Fruit fly (Drosophila melanogaster) whole organism, embryonic: ENCODE data around the gene CRAT.

Source experiments
- ATbp ChIP-seq: fragments of 200-800 bp; sonication (Bioruptor generic); optimal IDR thresholded peaks from 2 replicates; lab custom pipeline; 2017; ENCODE audit warnings: missing biosample characterization, mild to moderate bottlenecking, missing genetic modification characterization, missing genetic modification reagents
- B-H1 ChIP-seq: fragments of 200-800 bp; sonication (Bioruptor generic); IDR thresholded peaks from 3 replicates; pipeline ENCODE4 v1.3.6; 2022; ENCODE audit warnings: missing biosample characterization, missing genetic modification characterization
- Blimp-1 ChIP-seq: fragments of 200-800 bp; sonication (Bioruptor generic); optimal IDR thresholded peaks from 3 replicates; lab custom pipeline; 2018; ENCODE audit warnings: missing biosample characterization, missing genetic modification characterization, mild to moderate bottlenecking, moderate library complexity, missing genetic modification reagents
- C15 ChIP-seq: fragments of 200-800 bp; sonication (Bioruptor generic); IDR thresholded peaks from 3 replicates; pipeline ENCODE4 v1.3.6; 2022; ENCODE audit warnings: missing biosample characterization, missing genetic modification characterization
- CG10267 ChIP-seq: fragments of 200-800 bp; sonication (Bioruptor generic); optimal IDR thresholded peaks from 2 replicates; lab custom pipeline; 2018; ENCODE audit warnings: missing biosample characterization, mild to moderate bottlenecking, missing genetic modification characterization, moderate library complexity
- CG10321 ChIP-seq: fragments of 200-800 bp; sonication (Bioruptor generic); IDR thresholded peaks from 2 replicates; pipeline ENCODE4 v1.3.6; 2022; ENCODE audit warnings: missing biosample characterization, missing genetic modification characterization
- CG11247 ChIP-seq: fragments of 200-800 bp; sonication (Bioruptor generic); IDR thresholded peaks from 2 replicates; pipeline ENCODE4 v1.3.6; 2022; ENCODE audit warnings: missing biosample characterization, missing genetic modification characterization
- CG11696 ChIP-seq: fragments of 200-800 bp; sonication (Bioruptor generic); IDR thresholded peaks from 2 replicates; pipeline ENCODE4 v1.3.6; 2022; ENCODE audit warnings: missing biosample characterization, missing genetic modification characterization
- CG15479 ChIP-seq: fragments of 200-800 bp; sonication (Bioruptor generic); optimal IDR thresholded peaks from 3 replicates; lab custom pipeline; 2019; ENCODE audit warnings: missing biosample characterization, mild to moderate bottlenecking, missing genetic modification characterization, moderate library complexity
- CG15601 ChIP-seq: fragments of 200-800 bp; sonication (Bioruptor generic); optimal IDR thresholded peaks from 3 replicates; lab custom pipeline; 2019; ENCODE audit warnings: missing biosample characterization, mild to moderate bottlenecking, missing genetic modification characterization, moderate library complexity
- CG15696 ChIP-seq: fragments of 200-800 bp; sonication (Bioruptor generic); optimal IDR thresholded peaks from 2 replicates; lab custom pipeline; 2019; ENCODE audit warnings: missing biosample characterization, mild to moderate bottlenecking, missing genetic modification characterization, moderate library complexity
- CG17612 ChIP-seq: fragments of 200-800 bp; sonication (Bioruptor generic); IDR thresholded peaks from 2 replicates; pipeline ENCODE4 v1.3.6; 2022; ENCODE audit warnings: missing biosample characterization, missing genetic modification characterization
- CG17829 ChIP-seq: fragments of 200-800 bp; optimal IDR thresholded peaks from 2 replicates; lab custom pipeline; 2019; ENCODE audit warnings: missing biosample characterization, mild to moderate bottlenecking, missing genetic modification characterization, moderate library complexity
- CG18599 ChIP-seq: fragments of 200-800 bp; sonication (Bioruptor generic); optimal IDR thresholded peaks from 3 replicates; lab custom pipeline; 2017; ENCODE audit warnings: missing biosample characterization, missing genetic modification characterization, mild to moderate bottlenecking, moderate library complexity, missing genetic modification reagents
- CG2678 ChIP-seq: fragments of 200-800 bp; sonication (Bioruptor generic); optimal IDR thresholded peaks from 3 replicates; lab custom pipeline; 2019; ENCODE audit warnings: missing biosample characterization, mild to moderate bottlenecking, missing genetic modification characterization, moderate library complexity
- CG3065 ChIP-seq: fragments of 200-800 bp; sonication (Bioruptor generic); optimal IDR thresholded peaks from 2 replicates; lab custom pipeline; 2016; ENCODE audit warnings: missing biosample characterization, missing genetic modification characterization
- CG31365 ChIP-seq: fragments of 200-800 bp; sonication (Bioruptor generic); optimal IDR thresholded peaks from 2 replicates; lab custom pipeline; 2018; ENCODE audit warnings: missing biosample characterization, mild to moderate bottlenecking, missing genetic modification characterization
- CG33557 ChIP-seq: fragments of 200-800 bp; sonication (Bioruptor generic); optimal IDR thresholded peaks from 2 replicates; lab custom pipeline; 2019; ENCODE audit warnings: missing biosample characterization, mild to moderate bottlenecking, missing genetic modification characterization, moderate library complexity
- CG3838 ChIP-seq: fragments of 200-800 bp; sonication (Bioruptor generic); optimal IDR thresholded peaks from 3 replicates; lab custom pipeline; 2016; ENCODE audit warnings: missing biosample characterization, missing genetic modification characterization
- CG4730 ChIP-seq: fragments of 200-800 bp; sonication (Bioruptor generic); IDR thresholded peaks from 2 replicates; pipeline ENCODE4 v1.3.6; 2022; ENCODE audit warnings: missing biosample characterization, missing genetic modification characterization
- CG5245 ChIP-seq: fragments of 200-800 bp; sonication (Bioruptor generic); optimal IDR thresholded peaks from 3 replicates; lab custom pipeline; 2016; ENCODE audit warnings: missing biosample characterization, missing genetic modification characterization
- CG6854 ChIP-seq: fragments of 200-800 bp; sonication (Bioruptor generic); optimal IDR thresholded peaks from 3 replicates; lab custom pipeline; 2017; ENCODE audit warnings: missing biosample characterization, mild to moderate bottlenecking, missing genetic modification characterization
- CG7839 ChIP-seq: fragments of 200-800 bp; sonication (Bioruptor generic); optimal IDR thresholded peaks from 3 replicates; lab custom pipeline; 2018; ENCODE audit warnings: missing biosample characterization, mild to moderate bottlenecking, missing genetic modification characterization, moderate library complexity
- CG9817 ChIP-seq: fragments of 200-800 bp; sonication (Bioruptor generic); optimal IDR thresholded peaks from 2 replicates; lab custom pipeline; 2018; ENCODE audit warnings: missing biosample characterization, mild to moderate bottlenecking, missing genetic modification characterization, moderate library complexity
- Dfd ChIP-seq, 2 experiments: fragments of >200 bp; optimal IDR thresholded peaks; 2 replicates each; lab custom pipeline; 2017; ENCODE audit warnings: missing biosample characterization in 2 of 2, missing genetic modification characterization in 2 of 2
- Doc2 ChIP-seq: fragments of 200-800 bp; sonication (Bioruptor generic); IDR thresholded peaks from 2 replicates; pipeline ENCODE4 v1.3.6; 2022; ENCODE audit warnings: missing biosample characterization, missing genetic modification characterization
- HLHmδ ChIP-seq: fragments of 200-800 bp; sonication (Bioruptor generic); optimal IDR thresholded peaks from 2 replicates; lab custom pipeline; 2018; ENCODE audit warnings: missing biosample characterization, mild to moderate bottlenecking, missing genetic modification characterization, moderate library complexity
- MTF-1 ChIP-seq: fragments of 200-800 bp; sonication (Bioruptor generic); optimal IDR thresholded peaks from 2 replicates; lab custom pipeline; 2018; ENCODE audit warnings: missing biosample characterization, mild to moderate bottlenecking, missing genetic modification characterization, borderline replicate concordance
- Meics ChIP-seq: fragments of 200-800 bp; sonication (Bioruptor generic); optimal IDR thresholded peaks from 2 replicates; lab custom pipeline; 2017; ENCODE audit warnings: missing biosample characterization, mild to moderate bottlenecking, missing genetic modification characterization
- NFAT ChIP-seq: fragments of 200-800 bp; sonication (Bioruptor generic); IDR thresholded peaks from 2 replicates; pipeline ENCODE4 v1.3.6; 2022; ENCODE audit warnings: missing biosample characterization, missing genetic modification characterization
- Nf-YA ChIP-seq: fragments of 200-800 bp; sonication (Bioruptor generic); IDR thresholded peaks from 2 replicates; pipeline ENCODE4 v1.3.6; 2022; ENCODE audit warnings: missing biosample characterization, missing genetic modification characterization
- Ravus ChIP-seq: fragments of 200-800 bp; sonication (Bioruptor generic); IDR thresholded peaks from 2 replicates; pipeline ENCODE4 v1.3.6; 2022; ENCODE audit warnings: missing biosample characterization, missing genetic modification characterization
- Sin3A ChIP-seq: fragments of >200 bp; optimal IDR thresholded peaks from 2 replicates; lab custom pipeline; 2018
- Sox102F ChIP-seq: fragments of 200-800 bp; sonication (Bioruptor generic); optimal IDR thresholded peaks from 2 replicates; lab custom pipeline; 2018; ENCODE audit warnings: missing biosample characterization, mild to moderate bottlenecking, missing genetic modification characterization, moderate library complexity
- bowl ChIP-seq: fragments of 200-800 bp; sonication (Bioruptor generic); IDR thresholded peaks from 2 replicates; pipeline ENCODE4 v1.3.6; 2022; ENCODE audit warnings: missing biosample characterization, missing genetic modification characterization
- btn ChIP-seq: fragments of 200-800 bp; sonication (Bioruptor generic); optimal IDR thresholded peaks from 2 replicates; lab custom pipeline; 2016; ENCODE audit warnings: missing biosample characterization, missing genetic modification characterization
- cas ChIP-seq: fragments of 200-800 bp; sonication (Bioruptor generic); IDR thresholded peaks from 2 replicates; pipeline ENCODE4 v1.3.6; 2022; ENCODE audit warnings: missing biosample characterization, missing genetic modification characterization
- crp ChIP-seq, 2 experiments: fragments of 200-800 bp; sonication (Bioruptor generic); optimal IDR thresholded peaks; 2 replicates in 1 of 2; 3 replicates in 1 of 2; lab custom pipeline; 2017; ENCODE audit warnings: missing biosample characterization in 2 of 2, missing genetic modification characterization in 2 of 2, mild to moderate bottlenecking in 1 of 2, moderate library complexity in 1 of 2
- dimm ChIP-seq: fragments of 200-800 bp; sonication (Bioruptor generic); IDR thresholded peaks from 2 replicates; pipeline ENCODE4 v1.3.6; 2022; ENCODE audit warnings: missing biosample characterization, missing genetic modification characterization
- ewg ChIP-seq: fragments of 200-800 bp; sonication (Bioruptor generic); optimal IDR thresholded peaks from 3 replicates; lab custom pipeline; 2017; ENCODE audit warnings: mild to moderate bottlenecking, missing biosample characterization, missing genetic modification reagents, missing genetic modification characterization
- fd102C ChIP-seq: fragments of 200-800 bp; sonication (Bioruptor generic); optimal IDR thresholded peaks from 2 replicates; lab custom pipeline; 2018; ENCODE audit warnings: missing biosample characterization, mild to moderate bottlenecking, missing genetic modification characterization, moderate library complexity
- gcm ChIP-seq: fragments of 200-800 bp; sonication (Bioruptor generic); optimal IDR thresholded peaks from 2 replicates; lab custom pipeline; 2019; ENCODE audit warnings: missing biosample characterization, mild to moderate bottlenecking, missing genetic modification characterization, moderate library complexity
- grau ChIP-seq: fragments of 200-800 bp; optimal IDR thresholded peaks from 3 replicates; lab custom pipeline; 2019; ENCODE audit warnings: missing biosample characterization, mild to moderate bottlenecking, missing genetic modification characterization, moderate library complexity
- gsb ChIP-seq: fragments of 200-800 bp; sonication (Bioruptor generic); IDR thresholded peaks from 2 replicates; pipeline ENCODE4 v1.3.6; 2022; ENCODE audit warnings: missing biosample characterization, missing genetic modification characterization
- jing ChIP-seq: fragments of 200-800 bp; sonication (Bioruptor generic); optimal IDR thresholded peaks from 2 replicates; lab custom pipeline; 2018; ENCODE audit warnings: missing biosample characterization, mild to moderate bottlenecking, missing genetic modification characterization
- mld ChIP-seq: fragments of 200-800 bp; sonication (Bioruptor generic); IDR thresholded peaks from 3 replicates; pipeline ENCODE4 v1.3.6; 2022; ENCODE audit warnings: missing biosample characterization, missing genetic modification characterization; ENCODE audit not compliant: partially characterized antibody
- repo ChIP-seq: fragments of 200-800 bp; sonication (Bioruptor generic); optimal IDR thresholded peaks from 2 replicates; lab custom pipeline; 2016; ENCODE audit warnings: missing biosample characterization, missing genetic modification characterization
- row ChIP-seq: fragments of 200-800 bp; sonication (Bioruptor generic); IDR thresholded peaks from 3 replicates; pipeline ENCODE4 v1.3.6; 2022; ENCODE audit warnings: missing biosample characterization, missing genetic modification characterization
- seq ChIP-seq: fragments of 200-800 bp; sonication (Bioruptor generic); IDR thresholded peaks from 2 replicates; pipeline ENCODE4 v1.3.6; 2022; ENCODE audit warnings: missing biosample characterization, missing genetic modification characterization
- sisA ChIP-seq: fragments of 200-800 bp; sonication (Bioruptor generic); IDR thresholded peaks from 2 replicates; pipeline ENCODE4 v1.3.6; 2022; ENCODE audit warnings: missing biosample characterization, missing genetic modification characterization

CRAT gene

DNA sequence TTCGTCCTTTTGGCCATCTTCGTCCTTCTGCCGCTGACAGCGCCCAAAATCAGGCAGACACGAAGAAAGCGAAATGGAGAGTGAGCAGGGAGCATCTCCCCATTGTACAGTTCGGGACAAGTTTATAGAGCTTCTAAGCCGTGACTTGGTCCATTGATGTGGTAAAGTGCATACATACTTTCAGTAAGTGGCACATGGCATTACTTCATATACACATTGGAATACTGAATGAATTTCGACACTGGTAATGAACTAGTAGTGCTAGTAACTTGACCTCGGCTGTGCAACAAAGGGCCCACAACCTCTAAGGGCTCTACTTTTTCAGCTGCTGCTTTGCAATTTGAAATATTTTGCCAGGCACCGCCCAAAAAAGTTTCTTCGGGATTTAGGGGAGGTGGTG lies 40.4 kb upstream of the CRAT start (continued):
- no peak for TF ChIP-seq gsb
- TF ChIP-seq Meics (GFP tag; lab: Kevin White, UChicago): peak; percentile 89
- TF ChIP-seq mld (GFP tag; lab: Robert Waterston, UW): no peak
- peak; percentile 77 for TF ChIP-seq seq (GFP tag; lab: Robert Waterston, UW)
- TF ChIP-seq ewg (GFP tag; lab: Kevin White, UChicago): peak; percentile 44
- peak; percentile 25 for TF ChIP-seq CG5245
- TF ChIP-seq NFAT: peak; percentile 63
- TF ChIP-seq sisA (GFP tag; lab: Robert Waterston, UW): peak; percentile 78
- peak; percentile 55; the same call in 1 of the 2 replicates for TF ChIP-seq dimm (GFP tag; lab: Robert Waterston, UW)
- TF ChIP-seq CG15479 (GFP tag; lab: Kevin White, UChicago): no peak
- peak; percentile 97 for TF ChIP-seq CG18599
- TF ChIP-seq MTF-1 (GFP tag; lab: Kevin White, UChicago): peak; percentile 8
- TF ChIP-seq CG31365: peak; percentile 60
- TF ChIP-seq Blimp-1 (GFP tag; lab: Kevin White, UChicago): peak; percentile 49
- peak; percentile 91 for TF ChIP-seq CG11696
- peak; percentile 59 for TF ChIP-seq CG17829 (tag; lab: Kevin White, UChicago)
- TF ChIP-seq C15: peak; percentile 66; the same call in 1 of the 3 replicates
- TF ChIP-seq CG3838 (GFP tag; lab: Kevin White, UChicago): peak; percentile 26
- TF ChIP-seq CG9817 (tag; lab: Kevin White, UChicago): peak; percentile 75
- TF ChIP-seq fd102C (GFP tag; lab: Kevin White, UChicago): no peak
- TF ChIP-seq CG2678 (tag; lab: Kevin White, UChicago): peak; percentile 85
- no peak for TF ChIP-seq Sin3A
- TF ChIP-seq btn: peak; percentile 30
- peak; percentile 63; the same call in 1 of the 2 replicates for TF ChIP-seq CG11247 (GFP tag; lab: Robert Waterston, UW)
- TF ChIP-seq bowl (GFP tag; lab: Robert Waterston, UW): peak; percentile 7; the same call in 1 of the 2 replicates
- peak; percentile 64; the same call in 1 of the 2 replicates for TF ChIP-seq Nf-YA (GFP tag; lab: Robert Waterston, UW)
- peak; percentile 74 for TF ChIP-seq CG17612
- TF ChIP-seq row (GFP tag; lab: Robert Waterston, UW): peak; percentile 80
- TF ChIP-seq CG4730: peak; percentile 62; the same call in 1 of the 2 replicates
- peak; percentile 69 for TF ChIP-seq Sox102F (GFP tag; lab: Kevin White, UChicago)
- TF ChIP-seq CG10321: peak; percentile 37; the same call in 1 of the 2 replicates
- peak; percentile 44; the same call in 1 of the 2 replicates for TF ChIP-seq Doc2 (GFP tag; lab: Robert Waterston, UW)
- peak; percentile 69 for TF ChIP-seq ATbp (GFP tag; lab: Kevin White, UChicago)
- TF ChIP-seq B-H1: peak; percentile 74
- peak; percentile 31 for TF ChIP-seq CG3065 (GFP tag; lab: Kevin White, UChicago)
- TF ChIP-seq CG15601 (tag; lab: Kevin White, UChicago): no peak
- TF ChIP-seq repo (GFP tag; lab: Kevin White, UChicago): peak; percentile 33
- peak; percentile 33; the same call in 1 of the 2 replicates for TF ChIP-seq cas
- TF ChIP-seq Dfd (GFP tag; optimal IDR thresholded peaks at IDR 0.05; lab: Kevin White, UChicago): no peak
- TF ChIP-seq CG7839: peak; percentile 87
- no peak for TF ChIP-seq HLHmδ (GFP tag; lab: Kevin White, UChicago)
- no peak for TF ChIP-seq CG15696 (tag; lab: Kevin White, UChicago)
- peak in 1 of 2 experiments; percentile 24 for TF ChIP-seq crp (GFP tag; optimal IDR thresholded peaks at IDR 0.05; lab: Kevin White, UChicago)
- peak; percentile 48 for TF ChIP-seq CG10267 (tag; lab: Kevin White, UChicago)
- TF ChIP-seq gcm (GFP tag; lab: Kevin White, UChicago): peak; percentile 48
- no peak for TF ChIP-seq CG33557
- TF ChIP-seq CG6854 (GFP tag; lab: Kevin White, UChicago): peak; percentile 86
- peak; percentile 59 for TF ChIP-seq jing (GFP tag; lab: Kevin White, UChicago)
- no peak for TF ChIP-seq Ravus (GFP tag; lab: Robert Waterston, UW)
- TF ChIP-seq grau (tag; lab: Kevin White, UChicago): peak; percentile 78
